Fruit fly (Drosophila melanogaster) whole organism, pupa: ENCODE results near the gene Fmr1.
A peak's percentile ranks its signal among the peaks of the same experiment; 100 is the strongest.

Experiments used
- CG10348 ChIP-seq: fragments of 200-800 bp; sonication (Bioruptor generic); IDR thresholded peaks from 2 replicates; pipeline ENCODE4 v1.3.6; 2022; ENCODE audit warnings: missing biosample characterization, missing genetic modification characterization
- CG12605 ChIP-seq: fragments of 200-800 bp; sonication (Bioruptor generic); IDR thresholded peaks from 2 replicates; pipeline ENCODE4 v1.3.6; 2022; ENCODE audit warnings: missing biosample characterization, missing genetic modification characterization
- CG13204 ChIP-seq: fragments of 200-800 bp; sonication (Bioruptor generic); optimal IDR thresholded peaks from 2 replicates; lab custom pipeline; 2018; ENCODE audit warnings: missing biosample characterization, mild to moderate bottlenecking, missing genetic modification characterization, moderate library complexity
- CG14655 ChIP-seq: fragments of 200-800 bp; sonication (Bioruptor generic); optimal IDR thresholded peaks from 3 replicates; lab custom pipeline; 2017; ENCODE audit warnings: mild to moderate bottlenecking, missing biosample characterization, missing genetic modification reagents, missing genetic modification characterization
- CG15710 ChIP-seq: fragments of 200-800 bp; sonication (Bioruptor generic); optimal IDR thresholded peaks from 2 replicates; lab custom pipeline; 2018; ENCODE audit warnings: missing biosample characterization, mild to moderate bottlenecking, missing genetic modification characterization, moderate library complexity
- CG17806 ChIP-seq: fragments of 200-800 bp; sonication (Bioruptor generic); optimal IDR thresholded peaks from 2 replicates; lab custom pipeline; 2018; ENCODE audit warnings: missing biosample characterization, mild to moderate bottlenecking, missing genetic modification characterization, moderate library complexity
- CG32121 ChIP-seq: fragments of 200-800 bp; sonication (Bioruptor generic); IDR thresholded peaks from 2 replicates; pipeline ENCODE4 v1.3.6; 2022; ENCODE audit warnings: missing biosample characterization, missing genetic modification characterization
- CG34367 ChIP-seq: fragments of 200-800 bp; sonication (Bioruptor generic); optimal IDR thresholded peaks from 2 replicates; lab custom pipeline; 2018; ENCODE audit warnings: missing biosample characterization, mild to moderate bottlenecking, missing genetic modification characterization
- CG4496 ChIP-seq: fragments of 200-800 bp; sonication (Bioruptor generic); IDR thresholded peaks from 3 replicates; pipeline ENCODE4 v1.3.6; 2022; ENCODE audit warnings: missing biosample characterization, missing genetic modification characterization
- CG8159 ChIP-seq: fragments of 200-800 bp; sonication (Bioruptor generic); optimal IDR thresholded peaks from 3 replicates; lab custom pipeline; 2018; ENCODE audit warnings: missing biosample characterization, mild to moderate bottlenecking, missing genetic modification characterization, moderate library complexity
- CG8301 ChIP-seq: fragments of 200-800 bp; sonication (Bioruptor generic); optimal IDR thresholded peaks from 2 replicates; lab custom pipeline; 2018; ENCODE audit warnings: missing biosample characterization, mild to moderate bottlenecking, missing genetic modification characterization
- CG9948 ChIP-seq: fragments of 200-800 bp; sonication (Bioruptor generic); optimal IDR thresholded peaks from 2 replicates; lab custom pipeline; 2018; ENCODE audit warnings: missing biosample characterization, mild to moderate bottlenecking, missing genetic modification characterization, moderate library complexity
- D1 ChIP-seq: fragments of 200-800 bp; sonication (Bioruptor generic); optimal IDR thresholded peaks from 2 replicates; lab custom pipeline; 2018; ENCODE audit warnings: missing biosample characterization, mild to moderate bottlenecking, missing genetic modification characterization, moderate library complexity
- EcR ChIP-seq: fragments of 200-800 bp; sonication (Bioruptor generic); optimal IDR thresholded peaks from 3 replicates; lab custom pipeline; 2019; ENCODE audit warnings: missing biosample characterization, missing genetic modification characterization, mild to moderate bottlenecking, moderate library complexity, missing genetic modification reagents
- Ets98B ChIP-seq: fragments of 200-800 bp; sonication (Bioruptor generic); IDR thresholded peaks from 2 replicates; pipeline ENCODE4 v1.3.6; 2022; ENCODE audit warnings: missing biosample characterization, missing genetic modification characterization
- Pif1A ChIP-seq: fragments of 200-800 bp; sonication (Bioruptor generic); optimal IDR thresholded peaks from 3 replicates; lab custom pipeline; 2016; ENCODE audit warnings: missing biosample characterization, missing genetic modification characterization
- Pif1B ChIP-seq: fragments of 200-800 bp; sonication (Bioruptor generic); optimal IDR thresholded peaks from 3 replicates; lab custom pipeline; 2016; ENCODE audit warnings: missing biosample characterization, missing genetic modification characterization
- Snoo ChIP-seq: fragments of 200-800 bp; sonication (Bioruptor generic); optimal IDR thresholded peaks from 3 replicates; lab custom pipeline; 2017; ENCODE audit warnings: missing biosample characterization, mild to moderate bottlenecking, missing genetic modification characterization, inconsistent platforms
- fd96Ca ChIP-seq: fragments of 200-800 bp; sonication (Bioruptor generic); IDR thresholded peaks from 3 replicates; pipeline ENCODE4 v1.3.6; 2022; ENCODE audit warnings: missing biosample characterization, missing genetic modification characterization
- gl ChIP-seq: fragments of 200-800 bp; sonication (Bioruptor generic); optimal IDR thresholded peaks from 2 replicates; lab custom pipeline; 2018; ENCODE audit warnings: missing biosample characterization, mild to moderate bottlenecking, missing genetic modification characterization
- rn ChIP-seq: fragments of 200-800 bp; sonication (Bioruptor generic); IDR thresholded peaks from 2 replicates; pipeline ENCODE4 v1.3.6; 2022; ENCODE audit warnings: missing biosample characterization, missing genetic modification characterization

Fmr1 gene

dm6 chr3R:10111815-10112185 lies 1.9 kb upstream of the Fmr1 start:
- no peak for TF ChIP-seq EcR
- no peak for TF ChIP-seq CG13204 (GFP tag; lab: Kevin White, UChicago)
- TF ChIP-seq gl: no peak
- no peak for TF ChIP-seq CG34367 (tag; lab: Kevin White, UChicago)
- TF ChIP-seq CG9948 (tag; lab: Kevin White, UChicago): peak; percentile 11
- peak; percentile 60 for TF ChIP-seq CG14655
- TF ChIP-seq Ets98B (GFP tag; lab: Robert Waterston, UW): no peak; the same call in 1 of the 2 replicates
- TF ChIP-seq CG10348 (GFP tag; lab: Robert Waterston, UW): no peak
- peak; percentile 12 for TF ChIP-seq CG15710 (tag; lab: Kevin White, UChicago)
- TF ChIP-seq CG17806 (tag; lab: Kevin White, UChicago): no peak
- TF ChIP-seq D1 (tag; lab: Kevin White, UChicago): peak; percentile 36
- no peak for TF ChIP-seq Pif1B (GFP tag; lab: Kevin White, UChicago)
- TF ChIP-seq CG8301 (tag; lab: Kevin White, UChicago): peak; percentile 56
- peak; percentile 38; the same call in 1 of the 3 replicates for TF ChIP-seq CG4496 (GFP tag; lab: Robert Waterston, UW)
- TF ChIP-seq CG8159: peak; percentile 44
- TF ChIP-seq rn (GFP tag; lab: Robert Waterston, UW): no peak
- no peak; the same call in 2 of the 3 replicates for TF ChIP-seq fd96Ca (GFP tag; lab: Robert Waterston, UW)
- TF ChIP-seq CG32121: peak; percentile 30; the same call in 1 of the 2 replicates
- TF ChIP-seq Snoo (tag; lab: Kevin White, UChicago): peak; percentile 11
- no peak for TF ChIP-seq Pif1A (GFP tag; lab: Kevin White, UChicago)
- TF ChIP-seq CG12605 (GFP tag; lab: Robert Waterston, UW): no peak; the same call in 1 of the 2 replicates

DNA sequence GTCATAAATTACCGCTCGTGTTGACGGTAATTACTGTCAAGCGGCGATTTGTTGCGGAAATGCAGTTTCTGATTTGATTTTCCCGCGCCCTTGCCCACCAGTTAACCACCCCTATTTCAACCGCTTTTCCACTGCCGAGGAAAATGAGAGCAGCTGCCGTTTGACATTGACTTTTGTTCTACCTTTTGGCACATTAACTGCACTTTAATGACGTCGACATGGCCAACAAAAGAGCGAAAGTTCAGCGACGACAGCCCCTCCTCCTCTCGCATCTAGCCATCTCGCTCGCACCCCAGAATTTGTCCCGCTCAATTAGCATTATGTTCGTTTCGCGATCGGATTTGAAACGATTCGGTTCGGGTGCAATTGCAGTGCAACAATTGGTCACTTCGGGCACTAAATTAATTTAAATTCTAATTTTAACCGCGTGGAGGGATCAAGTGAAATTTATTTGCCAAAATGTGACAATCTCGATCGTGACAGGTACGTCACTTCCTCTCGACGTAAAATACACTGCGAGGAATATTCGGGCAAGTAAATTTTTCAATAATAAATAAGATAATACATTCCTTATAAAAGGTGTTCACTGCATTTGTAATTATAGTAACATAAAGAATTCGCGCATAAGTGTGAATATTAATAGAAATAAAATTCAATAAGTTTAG lies 1.4 kb upstream of the Fmr1 start:
- TF ChIP-seq D1 (tag; lab: Kevin White, UChicago): no peak
- no peak for TF ChIP-seq CG34367 (tag; lab: Kevin White, UChicago)
- TF ChIP-seq gl: no peak
- TF ChIP-seq CG10348 (GFP tag; lab: Robert Waterston, UW): no peak
- TF ChIP-seq CG14655: no peak
- no peak for TF ChIP-seq CG9948 (tag; lab: Kevin White, UChicago)
- no peak for TF ChIP-seq CG8301 (tag; lab: Kevin White, UChicago)
- no peak for TF ChIP-seq Ets98B (GFP tag; lab: Robert Waterston, UW)
- TF ChIP-seq CG4496 (GFP tag; lab: Robert Waterston, UW): no peak
- TF ChIP-seq EcR: no peak
- TF ChIP-seq CG15710 (tag; lab: Kevin White, UChicago): no peak
- TF ChIP-seq Pif1A (GFP tag; lab: Kevin White, UChicago): no peak
- no peak for TF ChIP-seq CG12605 (GFP tag; lab: Robert Waterston, UW)
- no peak for TF ChIP-seq Pif1B (GFP tag; lab: Kevin White, UChicago)
- TF ChIP-seq rn (GFP tag; lab: Robert Waterston, UW): no peak
- no peak for TF ChIP-seq Snoo (tag; lab: Kevin White, UChicago)
- TF ChIP-seq fd96Ca (GFP tag; lab: Robert Waterston, UW): no peak
- TF ChIP-seq CG13204 (GFP tag; lab: Kevin White, UChicago): no peak

dm6 chr3R:10109212-10109880 lies 575 bp downstream of the Fmr1 start:
- TF ChIP-seq Ets98B (GFP tag; lab: Robert Waterston, UW): peak; percentile 49; the same call in 1 of the 2 replicates
- TF ChIP-seq Pif1B (GFP tag; lab: Kevin White, UChicago): peak; percentile 23
- TF ChIP-seq Snoo (tag; lab: Kevin White, UChicago): no peak
- no peak for TF ChIP-seq CG12605 (GFP tag; lab: Robert Waterston, UW)
- TF ChIP-seq fd96Ca (GFP tag; lab: Robert Waterston, UW): peak; percentile 52; the same call in 1 of the 3 replicates
- no peak for TF ChIP-seq CG8159
- peak; percentile 94 for TF ChIP-seq EcR

DNA sequence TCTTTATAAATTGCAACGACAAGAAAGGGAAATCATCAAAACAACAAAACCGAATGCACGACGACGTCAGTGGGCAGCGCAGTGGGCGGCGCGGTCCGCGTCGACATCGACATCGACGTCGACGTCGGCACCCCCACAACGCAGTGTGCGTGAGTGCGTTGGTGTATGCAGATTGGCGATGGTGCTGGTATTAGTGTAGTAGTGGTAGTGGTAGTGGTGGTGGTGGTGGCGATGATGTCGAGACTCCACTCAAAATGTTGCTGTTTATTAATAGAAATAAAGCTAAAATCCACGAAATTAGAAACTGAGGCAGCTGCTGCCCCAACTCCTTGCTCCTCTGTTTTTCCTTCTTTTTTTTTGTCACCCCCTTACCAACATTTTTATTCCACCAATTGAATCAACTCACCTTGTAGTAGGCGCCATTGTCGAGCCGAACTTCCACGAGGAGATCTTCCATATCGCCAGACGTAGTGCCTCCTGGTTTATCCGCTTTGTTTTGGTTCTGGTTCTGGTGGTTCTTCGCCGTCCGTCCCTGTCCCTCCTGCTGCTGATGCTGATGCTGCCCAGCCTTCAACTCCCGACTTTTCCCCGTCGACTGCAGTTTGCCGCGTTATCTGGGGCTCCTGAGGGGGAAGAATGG lies 1.5 kb downstream of the Fmr1 start:
- no peak for TF ChIP-seq CG14655
- TF ChIP-seq CG9948 (tag; lab: Kevin White, UChicago): no peak
- TF ChIP-seq Snoo (tag; lab: Kevin White, UChicago): no peak
- TF ChIP-seq CG8301 (tag; lab: Kevin White, UChicago): no peak
- TF ChIP-seq EcR: peak; percentile 9
- 0 out of 3 replicates have a peak, but pooled peaks have one; percentile 42 for TF ChIP-seq CG4496 (GFP tag; lab: Robert Waterston, UW)

dm6 chr3R:10106796-10107195 lies 3.1 kb downstream of the Fmr1 start:
- no peak for TF ChIP-seq CG14655
- TF ChIP-seq CG32121: peak; percentile 60; the same call in 1 of the 2 replicates
- TF ChIP-seq, all 21 proteins: peak for 1
